Fruit fly (Drosophila melanogaster) whole organism, pupa: ENCODE results near the gene CG34435.

Experiments used
- CG10348 ChIP-seq: fragments of 200-800 bp; sonication (Bioruptor generic); IDR thresholded peaks from 2 replicates; pipeline ENCODE4 v1.3.6; 2022; ENCODE audit warnings: missing biosample characterization, missing genetic modification characterization
- CG12605 ChIP-seq: fragments of 200-800 bp; sonication (Bioruptor generic); IDR thresholded peaks from 2 replicates; pipeline ENCODE4 v1.3.6; 2022; ENCODE audit warnings: missing biosample characterization, missing genetic modification characterization
- CG13204 ChIP-seq: fragments of 200-800 bp; sonication (Bioruptor generic); optimal IDR thresholded peaks from 2 replicates; lab custom pipeline; 2018; ENCODE audit warnings: missing biosample characterization, mild to moderate bottlenecking, missing genetic modification characterization, moderate library complexity
- CG14655 ChIP-seq: fragments of 200-800 bp; sonication (Bioruptor generic); optimal IDR thresholded peaks from 3 replicates; lab custom pipeline; 2017; ENCODE audit warnings: mild to moderate bottlenecking, missing biosample characterization, missing genetic modification reagents, missing genetic modification characterization
- CG15710 ChIP-seq: fragments of 200-800 bp; sonication (Bioruptor generic); optimal IDR thresholded peaks from 2 replicates; lab custom pipeline; 2018; ENCODE audit warnings: missing biosample characterization, mild to moderate bottlenecking, missing genetic modification characterization, moderate library complexity
- CG17806 ChIP-seq: fragments of 200-800 bp; sonication (Bioruptor generic); optimal IDR thresholded peaks from 2 replicates; lab custom pipeline; 2018; ENCODE audit warnings: missing biosample characterization, mild to moderate bottlenecking, missing genetic modification characterization, moderate library complexity
- CG32121 ChIP-seq: fragments of 200-800 bp; sonication (Bioruptor generic); IDR thresholded peaks from 2 replicates; pipeline ENCODE4 v1.3.6; 2022; ENCODE audit warnings: missing biosample characterization, missing genetic modification characterization
- CG34367 ChIP-seq: fragments of 200-800 bp; sonication (Bioruptor generic); optimal IDR thresholded peaks from 2 replicates; lab custom pipeline; 2018; ENCODE audit warnings: missing biosample characterization, mild to moderate bottlenecking, missing genetic modification characterization
- CG4496 ChIP-seq: fragments of 200-800 bp; sonication (Bioruptor generic); IDR thresholded peaks from 3 replicates; pipeline ENCODE4 v1.3.6; 2022; ENCODE audit warnings: missing biosample characterization, missing genetic modification characterization
- CG8159 ChIP-seq: fragments of 200-800 bp; sonication (Bioruptor generic); optimal IDR thresholded peaks from 3 replicates; lab custom pipeline; 2018; ENCODE audit warnings: missing biosample characterization, mild to moderate bottlenecking, missing genetic modification characterization, moderate library complexity
- CG8301 ChIP-seq: fragments of 200-800 bp; sonication (Bioruptor generic); optimal IDR thresholded peaks from 2 replicates; lab custom pipeline; 2018; ENCODE audit warnings: missing biosample characterization, mild to moderate bottlenecking, missing genetic modification characterization
- CG9948 ChIP-seq: fragments of 200-800 bp; sonication (Bioruptor generic); optimal IDR thresholded peaks from 2 replicates; lab custom pipeline; 2018; ENCODE audit warnings: missing biosample characterization, mild to moderate bottlenecking, missing genetic modification characterization, moderate library complexity
- D1 ChIP-seq: fragments of 200-800 bp; sonication (Bioruptor generic); optimal IDR thresholded peaks from 2 replicates; lab custom pipeline; 2018; ENCODE audit warnings: missing biosample characterization, mild to moderate bottlenecking, missing genetic modification characterization, moderate library complexity
- EcR ChIP-seq: fragments of 200-800 bp; sonication (Bioruptor generic); optimal IDR thresholded peaks from 3 replicates; lab custom pipeline; 2019; ENCODE audit warnings: missing biosample characterization, missing genetic modification characterization, mild to moderate bottlenecking, moderate library complexity, missing genetic modification reagents
- Ets98B ChIP-seq: fragments of 200-800 bp; sonication (Bioruptor generic); IDR thresholded peaks from 2 replicates; pipeline ENCODE4 v1.3.6; 2022; ENCODE audit warnings: missing biosample characterization, missing genetic modification characterization
- Pif1A ChIP-seq: fragments of 200-800 bp; sonication (Bioruptor generic); optimal IDR thresholded peaks from 3 replicates; lab custom pipeline; 2016; ENCODE audit warnings: missing biosample characterization, missing genetic modification characterization
- Pif1B ChIP-seq: fragments of 200-800 bp; sonication (Bioruptor generic); optimal IDR thresholded peaks from 3 replicates; lab custom pipeline; 2016; ENCODE audit warnings: missing biosample characterization, missing genetic modification characterization
- Snoo ChIP-seq: fragments of 200-800 bp; sonication (Bioruptor generic); optimal IDR thresholded peaks from 3 replicates; lab custom pipeline; 2017; ENCODE audit warnings: missing biosample characterization, mild to moderate bottlenecking, missing genetic modification characterization, inconsistent platforms
- fd96Ca ChIP-seq: fragments of 200-800 bp; sonication (Bioruptor generic); IDR thresholded peaks from 3 replicates; pipeline ENCODE4 v1.3.6; 2022; ENCODE audit warnings: missing biosample characterization, missing genetic modification characterization
- gl ChIP-seq: fragments of 200-800 bp; sonication (Bioruptor generic); optimal IDR thresholded peaks from 2 replicates; lab custom pipeline; 2018; ENCODE audit warnings: missing biosample characterization, mild to moderate bottlenecking, missing genetic modification characterization
- rn ChIP-seq: fragments of 200-800 bp; sonication (Bioruptor generic); IDR thresholded peaks from 2 replicates; pipeline ENCODE4 v1.3.6; 2022; ENCODE audit warnings: missing biosample characterization, missing genetic modification characterization

Gene CG34435

DNA sequence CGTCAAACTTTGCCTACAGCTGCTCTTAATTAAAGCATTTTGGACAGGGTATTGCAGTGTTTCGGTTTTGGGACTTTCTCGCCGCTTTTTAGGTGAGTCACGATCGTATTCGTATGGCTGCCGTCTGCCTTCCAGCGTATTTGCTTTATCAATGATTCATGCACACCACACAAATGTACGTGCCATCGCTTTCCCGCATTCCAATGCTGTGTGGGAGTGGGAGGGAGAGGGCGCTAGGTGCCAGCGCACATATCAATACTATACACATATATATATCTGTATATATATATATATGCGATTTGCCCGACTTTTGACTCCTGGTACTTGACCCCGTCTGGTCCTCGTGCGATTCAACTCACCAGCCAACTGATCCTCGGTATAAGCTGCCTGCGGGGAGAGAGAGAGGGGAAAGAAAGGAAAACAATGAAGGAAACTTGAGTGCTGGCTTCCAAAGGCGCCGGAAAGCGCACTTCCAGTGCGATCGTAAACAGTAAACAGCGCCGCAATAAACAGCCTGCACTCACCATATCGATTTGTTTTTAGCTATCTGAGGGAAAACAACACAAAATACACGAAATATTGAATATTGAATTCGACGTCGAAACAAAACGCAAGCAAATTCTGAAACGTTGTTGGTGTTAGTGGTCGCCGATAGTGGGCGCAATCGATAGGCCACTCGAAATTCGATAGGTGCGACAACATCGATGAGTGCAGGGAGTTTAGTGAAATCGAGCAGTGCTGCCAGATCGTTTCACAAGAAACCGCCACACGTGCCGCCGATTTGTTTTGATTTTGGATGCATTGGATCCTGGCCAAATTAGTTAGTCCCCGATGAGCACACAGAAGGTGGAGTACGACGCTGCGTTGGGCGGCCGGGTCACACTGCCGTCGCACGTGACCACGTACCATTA is 7.9 kb upstream of the CG34435 start, which contains the start of the genes Mlc-c and Pop1:
Gene Mlc-c (minus strand): TSS at position 647 of the 911 bp plus-strand sequence.
Gene Pop1 (plus strand): TSS at position 756 of the 911 bp plus-strand sequence.
- peak; percentile 74 for TF ChIP-seq EcR (GFP tag; lab: Kevin White, UChicago)
- TF ChIP-seq CG12605: no peak

- no peak for TF ChIP-seq gl (tag; lab: Kevin White, UChicago)
- TF ChIP-seq CG13204 (GFP tag; lab: Kevin White, UChicago): no peak
- no peak for TF ChIP-seq Ets98B (GFP tag; lab: Robert Waterston, UW)
- no peak for TF ChIP-seq EcR (GFP tag; lab: Kevin White, UChicago)
- TF ChIP-seq CG14655 (GFP tag; lab: Kevin White, UChicago): no peak
- TF ChIP-seq CG8159: no peak
Measured at dm6 chrX:5618562-5618961, 4.3 kb upstream of the CG34435 start, which contains the start of gene RhoGAP5A. TSS of gene RhoGAP5A (minus strand) at chrX:5618806.

- TF ChIP-seq CG34367 (tag; lab: Kevin White, UChicago) (no peak), EcR (GFP tag; lab: Kevin White, UChicago) (no peak), CG17806 (tag; lab: Kevin White, UChicago) (no peak)
Measured at dm6 chrX:5616270-5616669, 2.0 kb upstream of the CG34435 start, which contains the start of gene CG34434. TSS of gene CG34434 (minus strand) at chrX:5616370.

dm6 chrX:5612977-5613376 is 1.3 kb downstream of the CG34435 start:
- TF ChIP-seq CG32121 (GFP tag; lab: Robert Waterston, UW) (no peak), D1 (tag; lab: Kevin White, UChicago) (peak; percentile 26)

dm6 chrX:5608472-5608871 is 5.8 kb downstream of the CG34435 start:
- TF ChIP-seq gl (tag; lab: Kevin White, UChicago) (no peak), CG14655 (GFP tag; lab: Kevin White, UChicago) (no peak), Pif1A (no peak), CG4496 (GFP tag; lab: Robert Waterston, UW) (peak; percentile 72), Snoo (tag; lab: Kevin White, UChicago) (peak; percentile 61), fd96Ca (peak; percentile 68; the same call in 2 of the 3 replicates), CG13204 (GFP tag; lab: Kevin White, UChicago) (no peak), CG15710 (no peak), CG10348 (GFP tag; lab: Robert Waterston, UW) (0 out of 2 replicates have a peak, but pooled peaks have one; percentile 40), Pif1B (no peak), D1 (tag; lab: Kevin White, UChicago) (no peak), Ets98B (GFP tag; lab: Robert Waterston, UW) (peak; percentile 57; the same call in 1 of the 2 replicates), CG17806 (tag; lab: Kevin White, UChicago) (no peak), CG34367 (tag; lab: Kevin White, UChicago) (no peak), CG8301 (tag; lab: Kevin White, UChicago) (no peak), CG8159 (no peak), CG12605 (0 out of 2 replicates have a peak, but pooled peaks have one; percentile 32), CG9948 (tag; lab: Kevin White, UChicago) (no peak), rn (GFP tag; lab: Robert Waterston, UW) (no peak), EcR (GFP tag; lab: Kevin White, UChicago) (no peak), CG32121 (GFP tag; lab: Robert Waterston, UW) (peak; percentile 58; the same call in 1 of the 2 replicates)

DNA sequence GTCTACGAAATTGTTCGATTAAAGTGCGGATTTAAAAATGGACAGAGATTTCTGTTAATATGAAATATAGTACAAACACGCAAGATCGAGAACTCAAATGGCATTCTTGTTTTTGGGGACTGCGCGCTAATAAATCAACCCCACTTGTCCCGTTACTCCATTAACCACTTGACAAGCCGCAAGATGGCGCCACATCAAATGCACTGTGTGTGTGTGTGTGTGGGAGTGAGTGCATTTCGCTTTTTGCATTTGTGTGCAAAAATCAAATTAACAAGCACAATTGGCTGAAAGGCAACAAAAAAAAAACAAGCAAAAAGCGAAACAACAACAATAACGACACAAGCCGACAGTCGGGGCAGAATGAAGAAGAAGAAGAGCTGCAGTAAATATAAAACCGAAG is 6.6 kb downstream of the CG34435 start:
- TF ChIP-seq CG9948 (tag; lab: Kevin White, UChicago) (no peak), EcR (GFP tag; lab: Kevin White, UChicago) (no peak), CG32121 (GFP tag; lab: Robert Waterston, UW) (no peak), Snoo (tag; lab: Kevin White, UChicago) (no peak), gl (tag; lab: Kevin White, UChicago) (no peak), CG17806 (tag; lab: Kevin White, UChicago) (no peak), rn (GFP tag; lab: Robert Waterston, UW) (no peak), Ets98B (GFP tag; lab: Robert Waterston, UW) (no peak), CG8301 (tag; lab: Kevin White, UChicago) (no peak), CG15710 (no peak), Pif1A (no peak), Pif1B (no peak), fd96Ca (no peak), CG8159 (no peak), CG12605 (no peak), CG34367 (tag; lab: Kevin White, UChicago) (no peak), CG13204 (GFP tag; lab: Kevin White, UChicago) (no peak), CG14655 (GFP tag; lab: Kevin White, UChicago) (no peak)
